Worm (Caenorhabditis elegans): Measurements from ENCODE around the gene gba-4.

Gene gba-4

ce11 chrIV:5339255-5339654 lies 11.4 kb downstream of the gba-4 start, which contains the start of gene Y4C6B.2:
TSS of gene Y4C6B.2 (plus strand) at chrIV:5339574.
- no peak for TF ChIP-seq unc-120 (tag; optimal IDR thresholded peaks at IDR 0.05; ENCODE audit: poor library complexity, severe bottlenecking)
- no peak for TF ChIP-seq cnd-1 (tag; optimal IDR thresholded peaks at IDR 0.05)
- TF ChIP-seq M03D4.4 (tag; optimal IDR thresholded peaks at IDR 0.05), result no peak
- no peak for TF ChIP-seq sptf-1 (tag; optimal IDR thresholded peaks at IDR 0.05)
- TF ChIP-seq lin-32 (GFP tag; optimal IDR thresholded peaks at IDR 0.05), result no peak
- TF ChIP-seq unc-62 (GFP tag; optimal IDR thresholded peaks at IDR 0.05), result no peak
- TF ChIP-seq lin-13 (tag; optimal IDR thresholded peaks at IDR 0.05), result no peak
- no peak for TF ChIP-seq nhr-12 (tag; optimal IDR thresholded peaks at IDR 0.05)
- TF ChIP-seq mls-2 (tag; optimal IDR thresholded peaks at IDR 0.05), result no peak
- no peak for TF ChIP-seq drap-1 (GFP tag; optimal IDR thresholded peaks at IDR 0.05)
- TF ChIP-seq sem-2 (GFP tag; optimal IDR thresholded peaks at IDR 0.05), result no peak
- no peak for TF ChIP-seq ztf-11 (tag; optimal IDR thresholded peaks at IDR 0.05)
- TF ChIP-seq bed-3 (GFP tag; optimal IDR thresholded peaks at IDR 0.05), result no peak
- no peak for TF ChIP-seq nhr-28 (tag; optimal IDR thresholded peaks at IDR 0.05)
- no peak for TF ChIP-seq unc-39 (tag; optimal IDR thresholded peaks at IDR 0.05)
- TF ChIP-seq mab-5 (tag; optimal IDR thresholded peaks at IDR 0.05), result no peak
- TF ChIP-seq snpc-4 (tag; optimal IDR thresholded peaks at IDR 0.05), result no peak
- TF ChIP-seq ceh-83 (GFP tag; optimal IDR thresholded peaks at IDR 0.05), result no peak

- TF ChIP-seq mls-2 (tag; optimal IDR thresholded peaks at IDR 0.05) (no peak), mab-5 (tag; optimal IDR thresholded peaks at IDR 0.05) (no peak)
Observed at ce11 chrIV:5337649-5338048, 13.0 kb downstream of the gba-4 start.

- no peak for TF ChIP-seq ceh-39 (tag; optimal IDR thresholded peaks at IDR 0.05)
- TF ChIP-seq unc-39 (tag; optimal IDR thresholded peaks at IDR 0.05), result no peak
- TF ChIP-seq mls-2 (tag; optimal IDR thresholded peaks at IDR 0.05), result no peak
- peak; percentile 44 for TF ChIP-seq ceh-43 (GFP tag; optimal IDR thresholded peaks at IDR 0.05)
- TF ChIP-seq ham-2 (GFP tag; optimal IDR thresholded peaks at IDR 0.05), result no peak
- TF ChIP-seq unc-62 (GFP tag; optimal IDR thresholded peaks at IDR 0.05), result no peak
- no peak for TF ChIP-seq ces-1 (GFP tag; optimal IDR thresholded peaks at IDR 0.05)
- peak; percentile 12 for TF ChIP-seq nhr-12 (tag; optimal IDR thresholded peaks at IDR 0.05)
- TF ChIP-seq flh-1 (GFP tag; optimal IDR thresholded peaks at IDR 0.05), result no peak
- no peak for TF ChIP-seq hlh-1 (tag; optimal IDR thresholded peaks at IDR 0.05)
- no peak for TF ChIP-seq M03D4.4 (tag; optimal IDR thresholded peaks at IDR 0.05)
- TF ChIP-seq mab-5 (tag; optimal IDR thresholded peaks at IDR 0.05), result no peak
- no peak for TF ChIP-seq snpc-4 (tag; optimal IDR thresholded peaks at IDR 0.05)
- no peak for TF ChIP-seq nhr-237 (tag; optimal IDR thresholded peaks at IDR 0.05)
- TF ChIP-seq bed-3 (GFP tag; optimal IDR thresholded peaks at IDR 0.05), result peak; percentile 66
- peak; percentile 45 for TF ChIP-seq ceh-83 (GFP tag; optimal IDR thresholded peaks at IDR 0.05)
- TF ChIP-seq pha-4 (tag; optimal IDR thresholded peaks at IDR 0.05), result no peak
- TF ChIP-seq elt-1 (tag; optimal IDR thresholded peaks at IDR 0.05; ENCODE audit: borderline replicate concordance, insufficient read depth), result no peak
- no peak for TF ChIP-seq lin-13 (tag; optimal IDR thresholded peaks at IDR 0.05)
- no peak for TF ChIP-seq nhr-2 (tag; optimal IDR thresholded peaks at IDR 0.05)
- TF ChIP-seq nhr-76 (tag; optimal IDR thresholded peaks at IDR 0.05), result no peak
- no peak for TF ChIP-seq sem-2 (GFP tag; optimal IDR thresholded peaks at IDR 0.05)
- peak; percentile 12 for TF ChIP-seq lsy-2 (tag; optimal IDR thresholded peaks at IDR 0.05)
- TF ChIP-seq cnd-1 (tag; optimal IDR thresholded peaks at IDR 0.05), result no peak
- TF ChIP-seq sptf-1 (tag; optimal IDR thresholded peaks at IDR 0.05), result no peak
- no peak for TF ChIP-seq tbx-8 (GFP tag; optimal IDR thresholded peaks at IDR 0.05)
- TF ChIP-seq unc-120 (tag; optimal IDR thresholded peaks at IDR 0.05; ENCODE audit: poor library complexity, severe bottlenecking), result no peak
- no peak for TF ChIP-seq ztf-11 (tag; optimal IDR thresholded peaks at IDR 0.05)
- TF ChIP-seq mep-1 (tag; optimal IDR thresholded peaks at IDR 0.05), result peak; percentile 20
- TF ChIP-seq nhr-28 (tag; optimal IDR thresholded peaks at IDR 0.05), result no peak
- no peak for TF ChIP-seq elt-3 (tag; optimal IDR thresholded peaks at IDR 0.05)
- TF ChIP-seq lin-32 (GFP tag; optimal IDR thresholded peaks at IDR 0.05), result no peak
- no peak for TF ChIP-seq blmp-1 (tag; optimal IDR thresholded peaks at IDR 0.05)
Observed at ce11 chrIV:5334518-5334917, 16.2 kb downstream of the gba-4 start.

ce11 chrIV:5333484-5333883 lies 17.2 kb downstream of the gba-4 start:
- no peak for TF ChIP-seq hlh-1 (tag; optimal IDR thresholded peaks at IDR 0.05)

All from whole organism, mixed stage, embryonic.